Fruit fly (Drosophila melanogaster) whole organism, embryonic: ENCODE data around the gene CG5096.

Experiments used
- Antp ChIP-seq: fragments of 200-800 bp; sonication (Bioruptor generic); optimal IDR thresholded peaks from 3 replicates; lab custom pipeline; 2016; ENCODE audit warnings: missing biosample characterization, missing genetic modification characterization
- Bdp1 ChIP-seq: fragments of 200-800 bp; sonication (Bioruptor generic); optimal IDR thresholded peaks from 3 replicates; lab custom pipeline; 2016; ENCODE audit warnings: missing biosample characterization, missing genetic modification characterization
- BtbVII ChIP-seq: fragments of 200-800 bp; sonication (Bioruptor generic); optimal IDR thresholded peaks from 3 replicates; lab custom pipeline; 2017; ENCODE audit warnings: missing biosample characterization, mild to moderate bottlenecking, missing genetic modification characterization
- CG14014 ChIP-seq: fragments of 200-800 bp; sonication (Bioruptor generic); IDR thresholded peaks from 2 replicates; pipeline ENCODE4 v1.3.6; 2022; ENCODE audit warnings: missing biosample characterization, missing genetic modification characterization
- CG1647 ChIP-seq: fragments of 200-800 bp; sonication (Bioruptor generic); optimal IDR thresholded peaks from 3 replicates; lab custom pipeline; 2016; ENCODE audit warnings: missing biosample characterization, missing genetic modification characterization
- CG2129 ChIP-seq: fragments of 200-800 bp; sonication (Bioruptor generic); IDR thresholded peaks from 2 replicates; pipeline ENCODE4 v1.3.6; 2022; ENCODE audit warnings: missing biosample characterization, missing genetic modification characterization; ENCODE audit not compliant: partially characterized antibody
- CG31441 ChIP-seq: fragments of 200-800 bp; sonication (Bioruptor generic); IDR thresholded peaks from 2 replicates; pipeline ENCODE4 v1.3.6; 2022; ENCODE audit warnings: missing biosample characterization, missing genetic modification characterization
- CG34224 ChIP-seq: fragments of 200-800 bp; sonication (Bioruptor generic); IDR thresholded peaks from 3 replicates; pipeline ENCODE4 v1.3.6; 2022; ENCODE audit warnings: missing biosample characterization, missing genetic modification characterization; ENCODE audit not compliant: partially characterized antibody
- CG4820 ChIP-seq: fragments of 200-800 bp; sonication (Bioruptor generic); optimal IDR thresholded peaks from 3 replicates; lab custom pipeline; 2016; ENCODE audit warnings: missing biosample characterization, missing genetic modification characterization
- CG9215 ChIP-seq: fragments of 200-800 bp; sonication (Bioruptor generic); IDR thresholded peaks from 2 replicates; pipeline ENCODE4 v1.3.6; 2022; ENCODE audit warnings: missing biosample characterization, missing genetic modification characterization
- CrebB ChIP-seq: fragments of 200-800 bp; sonication (Bioruptor generic); optimal IDR thresholded peaks from 3 replicates; lab custom pipeline; 2018; ENCODE audit warnings: missing biosample characterization, mild to moderate bottlenecking, missing genetic modification characterization
- Doc3 ChIP-seq: fragments of 200-800 bp; sonication (Bioruptor generic); IDR thresholded peaks from 3 replicates; pipeline ENCODE4 v1.3.6; 2022; ENCODE audit warnings: missing biosample characterization, missing genetic modification characterization; ENCODE audit not compliant: partially characterized antibody
- E2f1 ChIP-seq: fragments of 200-800 bp; sonication (Bioruptor generic); IDR thresholded peaks from 2 replicates; pipeline ENCODE4 v1.3.6; 2022; ENCODE audit warnings: missing biosample characterization, missing genetic modification characterization
- Gsc ChIP-seq: fragments of 200-800 bp; sonication (Bioruptor generic); IDR thresholded peaks from 2 replicates; pipeline ENCODE4 v1.3.6; 2022; ENCODE audit warnings: missing biosample characterization, missing genetic modification characterization
- HLH4C ChIP-seq: fragments of 200-800 bp; sonication (Bioruptor generic); IDR thresholded peaks from 3 replicates; pipeline ENCODE4 v1.3.6; 2022; ENCODE audit warnings: missing biosample characterization, missing genetic modification characterization; ENCODE audit not compliant: partially characterized antibody
- HLHmδ ChIP-seq: fragments of 200-800 bp; sonication (Bioruptor generic); optimal IDR thresholded peaks from 2 replicates; lab custom pipeline; 2018; ENCODE audit warnings: missing biosample characterization, mild to moderate bottlenecking, missing genetic modification characterization, moderate library complexity
- Hand ChIP-seq: fragments of 200-800 bp; sonication (Bioruptor generic); optimal IDR thresholded peaks from 2 replicates; lab custom pipeline; 2017; ENCODE audit warnings: mild to moderate bottlenecking, missing biosample characterization, missing genetic modification reagents, missing genetic modification characterization
- Neu2 ChIP-seq: fragments of 200-800 bp; sonication (Bioruptor generic); optimal IDR thresholded peaks from 3 replicates; lab custom pipeline; 2016; ENCODE audit warnings: missing biosample characterization, missing genetic modification characterization, borderline replicate concordance
- Nf-YA ChIP-seq: fragments of 200-800 bp; sonication (Bioruptor generic); IDR thresholded peaks from 2 replicates; pipeline ENCODE4 v1.3.6; 2022; ENCODE audit warnings: missing biosample characterization, missing genetic modification characterization
- PHDP ChIP-seq: fragments of 200-800 bp; sonication (Bioruptor generic); optimal IDR thresholded peaks from 3 replicates; lab custom pipeline; 2018; ENCODE audit warnings: missing biosample characterization, mild to moderate bottlenecking, missing genetic modification characterization, moderate library complexity
- Rfx ChIP-seq: fragments of 200-800 bp; sonication (Bioruptor generic); IDR thresholded peaks from 2 replicates; pipeline ENCODE4 v1.3.6; 2022; ENCODE audit warnings: missing biosample characterization, missing genetic modification characterization
- Trl ChIP-seq, 3 experiments: fragments of >200 bp in 2 of 3; fragments of 200-800 bp in 1 of 3; sonication (Bioruptor generic) in 1 of 3; optimal IDR thresholded peaks; 2 replicates in 1 of 3; 3 replicates in 2 of 3; lab custom pipeline; 2016 to 2017; ENCODE audit warnings: missing biosample characterization in 1 of 3, missing genetic modification characterization in 1 of 3
- Vsx1 ChIP-seq: fragments of 200-800 bp; sonication (Bioruptor generic); optimal IDR thresholded peaks from 2 replicates; lab custom pipeline; 2017; ENCODE audit warnings: missing biosample characterization, mild to moderate bottlenecking, missing genetic modification characterization, missing genetic modification reagents
- Xbp1 ChIP-seq: fragments of 200-800 bp; sonication (Bioruptor generic); optimal IDR thresholded peaks from 3 replicates; lab custom pipeline; 2016; ENCODE audit warnings: missing biosample characterization, mild to moderate bottlenecking, missing genetic modification characterization
- ac ChIP-seq: fragments of 200-800 bp; sonication (Bioruptor generic); optimal IDR thresholded peaks from 3 replicates; lab custom pipeline; 2017; ENCODE audit warnings: missing biosample characterization, mild to moderate bottlenecking, missing genetic modification characterization
- al ChIP-seq: fragments of 200-800 bp; sonication (Bioruptor generic); IDR thresholded peaks from 2 replicates; pipeline ENCODE4 v1.3.6; 2022; ENCODE audit warnings: missing biosample characterization, missing genetic modification characterization
- bcd ChIP-seq: fragments of 200-800 bp; sonication (Bioruptor generic); optimal IDR thresholded peaks from 2 replicates; lab custom pipeline; 2017; ENCODE audit warnings: missing biosample characterization, mild to moderate bottlenecking, missing genetic modification characterization
- chm ChIP-seq: fragments of 200-800 bp; sonication (Bioruptor generic); IDR thresholded peaks from 2 replicates; pipeline ENCODE4 v1.3.6; 2022; ENCODE audit warnings: missing biosample characterization, missing genetic modification characterization
- crp ChIP-seq, 2 experiments: fragments of 200-800 bp; sonication (Bioruptor generic); optimal IDR thresholded peaks; 2 replicates in 1 of 2; 3 replicates in 1 of 2; lab custom pipeline; 2017; ENCODE audit warnings: missing biosample characterization in 2 of 2, missing genetic modification characterization in 2 of 2, mild to moderate bottlenecking in 1 of 2, moderate library complexity in 1 of 2
- dan ChIP-seq: fragments of 200-800 bp; sonication (Bioruptor generic); IDR thresholded peaks from 2 replicates; pipeline ENCODE4 v1.3.6; 2022; ENCODE audit warnings: missing biosample characterization, missing genetic modification characterization
- dpn ChIP-seq, 2 experiments: fragments of 200-800 bp; sonication (Bioruptor generic); optimal IDR thresholded peaks; 3 replicates each; lab custom pipeline; 2016; ENCODE audit warnings: missing biosample characterization in 2 of 2, missing genetic modification characterization in 2 of 2
- esg ChIP-seq: fragments of 200-800 bp; sonication (Bioruptor generic); conservative IDR thresholded peaks from 2 replicates; pipeline ENCODE4 v1.3.6; 2022; ENCODE audit warnings: missing biosample characterization, missing genetic modification characterization
- fru ChIP-seq: fragments of >200 bp; optimal IDR thresholded peaks from 2 replicates; lab custom pipeline; 2017
- grn ChIP-seq: fragments of 200-800 bp; sonication (Bioruptor generic); optimal IDR thresholded peaks from 3 replicates; lab custom pipeline; 2017; ENCODE audit warnings: missing biosample characterization, missing genetic modification characterization
- gsb-n ChIP-seq: fragments of 200-800 bp; sonication (Bioruptor generic); optimal IDR thresholded peaks from 3 replicates; lab custom pipeline; 2018; ENCODE audit warnings: missing biosample characterization, mild to moderate bottlenecking, missing genetic modification characterization
- gt ChIP-seq: fragments of 200-800 bp; sonication (Bioruptor generic); IDR thresholded peaks from 2 replicates; pipeline ENCODE4 v1.3.6; 2022; ENCODE audit warnings: missing biosample characterization, missing genetic modification characterization
- hth ChIP-seq: fragments of >200 bp; optimal IDR thresholded peaks from 2 replicates; lab custom pipeline; 2017; ENCODE audit warnings: inconsistent platforms
- jumu ChIP-seq: fragments of 200-800 bp; sonication (Bioruptor generic); optimal IDR thresholded peaks from 3 replicates; lab custom pipeline; 2016; ENCODE audit warnings: missing biosample characterization, missing genetic modification characterization
- lab ChIP-seq: fragments of 200-800 bp; sonication (Bioruptor generic); optimal IDR thresholded peaks from 3 replicates; lab custom pipeline; 2017; ENCODE audit warnings: missing biosample characterization, missing genetic modification characterization, mild to moderate bottlenecking, moderate library complexity, missing genetic modification reagents
- nom ChIP-seq: fragments of 200-800 bp; sonication (Bioruptor generic); optimal IDR thresholded peaks from 2 replicates; lab custom pipeline; 2017; ENCODE audit warnings: missing biosample characterization, missing genetic modification characterization, mild to moderate bottlenecking, moderate library complexity, missing genetic modification reagents
- odd ChIP-seq: fragments of 200-800 bp; sonication (Bioruptor generic); optimal IDR thresholded peaks from 2 replicates; lab custom pipeline; 2017; ENCODE audit warnings: missing biosample characterization, mild to moderate bottlenecking, missing genetic modification characterization
- p53 ChIP-seq: fragments of 200-800 bp; sonication (Bioruptor generic); optimal IDR thresholded peaks from 2 replicates; lab custom pipeline; 2016; ENCODE audit warnings: missing biosample characterization, missing genetic modification characterization
- rib ChIP-seq: fragments of 200-800 bp; sonication (Bioruptor generic); IDR thresholded peaks from 2 replicates; pipeline ENCODE4 v1.3.6; 2022; ENCODE audit warnings: missing biosample characterization, missing genetic modification characterization
- sim ChIP-seq: fragments of 200-800 bp; sonication (Bioruptor generic); IDR thresholded peaks from 2 replicates; pipeline ENCODE4 v1.3.6; 2022; ENCODE audit warnings: missing biosample characterization, missing genetic modification characterization
- sqz ChIP-seq: fragments of 200-800 bp; sonication (Bioruptor generic); optimal IDR thresholded peaks from 3 replicates; lab custom pipeline; 2018; ENCODE audit warnings: missing biosample characterization, mild to moderate bottlenecking, missing genetic modification characterization
- tio ChIP-seq: fragments of 200-800 bp; sonication (Bioruptor generic); optimal IDR thresholded peaks from 2 replicates; lab custom pipeline; 2017; ENCODE audit warnings: missing biosample characterization, missing genetic modification characterization, inconsistent platforms
- trem ChIP-seq: fragments of 200-800 bp; optimal IDR thresholded peaks from 3 replicates; lab custom pipeline; 2019; ENCODE audit warnings: missing biosample characterization, mild to moderate bottlenecking, missing genetic modification characterization, moderate library complexity
- tup ChIP-seq: fragments of 200-800 bp; sonication (Bioruptor generic); optimal IDR thresholded peaks from 2 replicates; lab custom pipeline; 2016; ENCODE audit warnings: missing biosample characterization, mild to moderate bottlenecking, missing genetic modification characterization, moderate library complexity
- usp ChIP-seq: fragments of >200 bp; optimal IDR thresholded peaks from 2 replicates; lab custom pipeline; 2017; ENCODE audit warnings: missing biosample characterization, missing genetic modification characterization
- vfl ChIP-seq: fragments of 200-800 bp; sonication (Bioruptor generic); optimal IDR thresholded peaks from 2 replicates; lab custom pipeline; 2016; ENCODE audit warnings: missing biosample characterization, missing genetic modification characterization

CG5096 gene

dm6 chr2L:10408122-10408576 lies 26.1 kb downstream of the CG5096 start, which contains the start of the genes Ip259 and RpS27A (continued):
- no peak for TF ChIP-seq lab (GFP tag; lab: Kevin White, UChicago)
- peak; percentile 89 for TF ChIP-seq bcd (GFP tag; lab: Kevin White, UChicago)
- TF ChIP-seq HLHmδ, result peak; percentile 86
- TF ChIP-seq dpn (GFP tag; optimal IDR thresholded peaks at IDR 0.05; lab: Kevin White, UChicago), result peak; percentile 30 to 82
- peak; percentile 67 for TF ChIP-seq gsb-n (tag; lab: Kevin White, UChicago)
- TF ChIP-seq odd (GFP tag; lab: Kevin White, UChicago), result peak; percentile 65
- TF ChIP-seq Bdp1 (GFP tag; lab: Kevin White, UChicago), result no peak
- TF ChIP-seq ac (GFP tag; lab: Kevin White, UChicago), result peak; percentile 62
- peak; percentile 34 for TF ChIP-seq vfl (GFP tag; lab: Kevin White, UChicago)
- no peak for TF ChIP-seq Trl (optimal IDR thresholded peaks at IDR 0.05; lab: Kevin White, UChicago)
- peak; percentile 78 for TF ChIP-seq Trl (GFP tag; optimal IDR thresholded peaks at IDR 0.05; lab: Kevin White, UChicago)
- TF ChIP-seq dan, result no peak
- peak; percentile 61 for TF ChIP-seq Antp (GFP tag; lab: Kevin White, UChicago)
- no peak for TF ChIP-seq hth
- TF ChIP-seq PHDP (tag; lab: Kevin White, UChicago), result peak; percentile 71
- peak; percentile 86; the same call in 1 of the 2 replicates for TF ChIP-seq chm (GFP tag; lab: Robert Waterston, UW)
- peak; percentile 64; the same call in 1 of the 2 replicates for TF ChIP-seq sim (GFP tag; lab: Robert Waterston, UW)
- peak; percentile 75 for TF ChIP-seq Xbp1 (GFP tag; lab: Kevin White, UChicago)
- TF ChIP-seq CrebB (tag; lab: Kevin White, UChicago), result peak; percentile 73
- peak; percentile 61; the same call in 1 of the 2 replicates for TF ChIP-seq E2f1 (GFP tag; lab: Robert Waterston, UW)
- peak; percentile 67 for TF ChIP-seq Nf-YA
- TF ChIP-seq Gsc (GFP tag; lab: Robert Waterston, UW), result no peak
- TF ChIP-seq grn, result no peak
- peak; percentile 55 for TF ChIP-seq trem
- TF ChIP-seq esg (GFP tag; lab: Robert Waterston, UW), result peak; percentile 31; the same call in 1 of the 2 replicates
- TF ChIP-seq al (GFP tag; lab: Robert Waterston, UW), result peak; percentile 56
- peak; percentile 86; the same call in 1 of the 2 replicates for TF ChIP-seq Rfx (GFP tag; lab: Robert Waterston, UW)
- peak in 1 of 2 experiments; percentile 47 for TF ChIP-seq crp (GFP tag; optimal IDR thresholded peaks at IDR 0.05; lab: Kevin White, UChicago)
- TF ChIP-seq sqz (GFP tag; lab: Kevin White, UChicago), result no peak
- TF ChIP-seq Neu2 (GFP tag; lab: Kevin White, UChicago), result no peak
- TF ChIP-seq gt (GFP tag; lab: Robert Waterston, UW), result no peak
- TF ChIP-seq CG2129 (GFP tag; lab: Robert Waterston, UW), result no peak
- TF ChIP-seq usp (GFP tag; lab: Kevin White, UChicago), result no peak
- TF ChIP-seq fru, result no peak
- peak; percentile 71 for TF ChIP-seq tio
- TF ChIP-seq BtbVII (GFP tag; lab: Kevin White, UChicago), result peak; percentile 61
- no peak; the same call in 2 of the 3 replicates for TF ChIP-seq CG34224 (GFP tag; lab: Robert Waterston, UW)
- TF ChIP-seq CG31441 (GFP tag; lab: Robert Waterston, UW), result no peak; the same call in 1 of the 2 replicates
- TF ChIP-seq rib (GFP tag; lab: Robert Waterston, UW), result 0 out of 2 replicates have a peak, but pooled peaks have one; percentile 59
- TF ChIP-seq Vsx1 (GFP tag; lab: Kevin White, UChicago), result peak; percentile 61
- TF ChIP-seq p53, result peak; percentile 62
- peak; percentile 45 for TF ChIP-seq CG4820 (GFP tag; lab: Kevin White, UChicago)
- no peak for TF ChIP-seq HLH4C (GFP tag; lab: Robert Waterston, UW)
- TF ChIP-seq CG1647 (GFP tag; lab: Kevin White, UChicago), result peak; percentile 64
- peak; percentile 83 for TF ChIP-seq nom (GFP tag; lab: Kevin White, UChicago)
- TF ChIP-seq CG9215 (GFP tag; lab: Robert Waterston, UW), result no peak
- TF ChIP-seq CG14014 (GFP tag; lab: Robert Waterston, UW), result peak; percentile 65; the same call in 1 of the 2 replicates
- TF ChIP-seq Hand, result peak; percentile 25
- no peak for TF ChIP-seq tup (GFP tag; lab: Kevin White, UChicago)
- TF ChIP-seq Doc3 (GFP tag; lab: Robert Waterston, UW), result no peak
- no peak for TF ChIP-seq jumu
